Worm (Caenorhabditis elegans): ENCODE measurements around the gene srab-12.

srab-12 gene

ce11 chrV:17749181-17749580, 34.3 kb downstream of the srab-12 start, which contains the start of gene R12G8.1:
Gene R12G8.1, minus strand, starts transcription at chrV:17749243.
- TF ChIP-seq drap-1 (GFP tag; optimal IDR thresholded peaks at IDR 0.05), result peak; percentile 44
- TF ChIP-seq hlh-1 (tag; optimal IDR thresholded peaks at IDR 0.05), result no peak
- TF ChIP-seq ces-1 (GFP tag; optimal IDR thresholded peaks at IDR 0.05), result peak; percentile 82

- no peak for TF ChIP-seq bed-3 (GFP tag; optimal IDR thresholded peaks at IDR 0.05)
- TF ChIP-seq unc-120 (tag; optimal IDR thresholded peaks at IDR 0.05; ENCODE audit: poor library complexity, severe bottlenecking), result no peak
- TF ChIP-seq mls-2 (tag; optimal IDR thresholded peaks at IDR 0.05), result no peak
Observed at ce11 chrV:17746959-17747358, 36.5 kb downstream of the srab-12 start, which contains the start of gene twk-36. Gene twk-36, minus strand, starts transcription at chrV:17747059.

- TF ChIP-seq unc-62 (GFP tag; optimal IDR thresholded peaks at IDR 0.05) (no peak), ceh-83 (GFP tag; optimal IDR thresholded peaks at IDR 0.05) (peak; percentile 53), nhr-237 (tag; optimal IDR thresholded peaks at IDR 0.05) (no peak)
Observed at ce11 chrV:17743802-17744201, 39.6 kb downstream of the srab-12 start.

ce11 chrV:17739801-17740200, 43.6 kb downstream of the srab-12 start, which contains the start of gene cutl-4:
Gene cutl-4, minus strand, starts transcription at chrV:17739901.
- TF ChIP-seq drap-1 (GFP tag; optimal IDR thresholded peaks at IDR 0.05) (no peak), elt-1 (tag; optimal IDR thresholded peaks at IDR 0.05; ENCODE audit: borderline replicate concordance, insufficient read depth) (no peak), ceh-39 (tag; optimal IDR thresholded peaks at IDR 0.05) (no peak), ces-1 (GFP tag; optimal IDR thresholded peaks at IDR 0.05) (no peak)

- peak; percentile 26 for TF ChIP-seq hlh-1 (tag; optimal IDR thresholded peaks at IDR 0.05)
- no peak for TF ChIP-seq sptf-1 (tag; optimal IDR thresholded peaks at IDR 0.05)
- no peak for TF ChIP-seq elt-3 (tag; optimal IDR thresholded peaks at IDR 0.05)
- no peak for TF ChIP-seq sem-2 (GFP tag; optimal IDR thresholded peaks at IDR 0.05)
Observed at ce11 chrV:17732516-17732915, 50.9 kb downstream of the srab-12 start, which contains the start of gene twk-42. Gene twk-42, minus strand, starts transcription at chrV:17732616.
